Worm (Caenorhabditis elegans) whole organism, L1 larva: ENCODE data around the gene F41F3.3.

Experiments used
- C16A3.4 ChIP-seq: fragments of 150-350 bp; optimal IDR thresholded peaks from 2 replicates; lab custom pipeline; 2014; ENCODE audit warnings: missing biosample characterization, missing genetic modification characterization
- F16B12.6 ChIP-seq: fragments of 150-350 bp; optimal IDR thresholded peaks from 2 replicates; lab custom pipeline; 2014; ENCODE audit warnings: missing biosample characterization, missing genetic modification characterization
- aha-1 ChIP-seq: fragments of 150-350 bp; optimal IDR thresholded peaks from 2 replicates; lab custom pipeline; 2014; ENCODE audit warnings: missing biosample characterization, missing genetic modification characterization
- alr-1 ChIP-seq: fragments of 200-800 bp; sonication (Bioruptor generic); optimal IDR thresholded peaks from 2 replicates; lab custom pipeline; 2018; ENCODE audit warnings: borderline replicate concordance, mild to moderate bottlenecking, missing genetic modification characterization, missing compliant biosample characterization
- blmp-1 ChIP-seq: fragments of 150-350 bp; optimal IDR thresholded peaks from 2 replicates; lab custom pipeline; 2014; ENCODE audit warnings: missing biosample characterization, missing genetic modification characterization
- ceh-82 ChIP-seq, 3 experiments: fragments of 150-350 bp in 1 of 3; sonication (generic microtip) in 2 of 3; optimal IDR thresholded peaks; 2 replicates each; lab custom pipeline; 2014 to 2017; ENCODE audit warnings: missing biosample characterization in 3 of 3, missing genetic modification characterization in 3 of 3
- dpl-1 ChIP-seq, 3 experiments: fragments of 150-350 bp in 2 of 3; sonication (generic microtip) in 1 of 3; optimal IDR thresholded peaks; 2 replicates each; lab custom pipeline; 2014 to 2017; ENCODE audit warnings: missing biosample characterization in 3 of 3, missing genetic modification characterization in 3 of 3, missing genetic modification reagents in 3 of 3
- dsc-1 ChIP-seq: sonication (generic microtip); optimal IDR thresholded peaks from 2 replicates; lab custom pipeline; 2016; ENCODE audit warnings: mild to moderate bottlenecking, missing genetic modification characterization, missing compliant biosample characterization
- elt-2 ChIP-seq: sonication (generic microtip); optimal IDR thresholded peaks from 2 replicates; lab custom pipeline; 2016; ENCODE audit warnings: missing genetic modification characterization, mild to moderate bottlenecking, inconsistent platforms, missing compliant biosample characterization, missing genetic modification reagents
- elt-3 ChIP-seq, 6 experiments: fragments of 150-350 bp in 1 of 6; sonication (generic microtip); optimal IDR thresholded peaks; 2 replicates each; lab custom pipeline; 2017 to 2018; ENCODE audit warnings: missing biosample characterization in 6 of 6, missing genetic modification characterization in 6 of 6, inconsistent platforms in 1 of 6
- ets-5 ChIP-seq: fragments of 200-800 bp; sonication (Bioruptor generic); IDR thresholded peaks from 2 replicates; pipeline ENCODE4 v1.3.6; 2022; ENCODE audit warnings: missing genetic modification characterization, missing compliant biosample characterization
- hpl-2 ChIP-seq: fragments of 150-350 bp; optimal IDR thresholded peaks from 2 replicates; lab custom pipeline; 2014; ENCODE audit warnings: missing biosample characterization, missing genetic modification reagents, missing genetic modification characterization
- irx-1 ChIP-seq: sonication (generic microtip); optimal IDR thresholded peaks from 2 replicates; lab custom pipeline; 2016; ENCODE audit warnings: missing genetic modification characterization, missing compliant biosample characterization
- isw-1 ChIP-seq: fragments of 200-800 bp; sonication (Bioruptor generic); IDR thresholded peaks from 2 replicates; pipeline ENCODE4 v1.3.6; 2022; ENCODE audit warnings: missing genetic modification characterization, missing compliant biosample characterization
- lin-14 ChIP-seq: fragments of 200-800 bp; sonication (Bioruptor generic); optimal IDR thresholded peaks from 2 replicates; lab custom pipeline; 2018; ENCODE audit warnings: mild to moderate bottlenecking, missing genetic modification characterization, moderate library complexity, missing compliant biosample characterization
- lin-35 ChIP-seq, 2 experiments: fragments of 150-350 bp; optimal IDR thresholded peaks; 2 replicates each; lab custom pipeline; 2014; ENCODE audit warnings: missing biosample characterization in 2 of 2, missing genetic modification characterization in 2 of 2, missing genetic modification reagents in 2 of 2
- lin-39 ChIP-seq: fragments of 150-350 bp; optimal IDR thresholded peaks from 2 replicates; lab custom pipeline; 2014; ENCODE audit warnings: missing biosample characterization, missing genetic modification reagents, missing genetic modification characterization
- lir-3 ChIP-seq: sonication (generic microtip); optimal IDR thresholded peaks from 2 replicates; lab custom pipeline; 2016; ENCODE audit warnings: mild to moderate bottlenecking, missing genetic modification characterization, moderate library complexity, missing compliant biosample characterization; ENCODE audit not compliant: poor library complexity
- lsy-2 ChIP-seq, 2 experiments: fragments of 150-350 bp; optimal IDR thresholded peaks; 2 replicates each; lab custom pipeline; 2014; ENCODE audit warnings: missing biosample characterization in 2 of 2, missing genetic modification characterization in 2 of 2
- mab-9 ChIP-seq: fragments of 200-800 bp; sonication (Bioruptor generic); IDR thresholded peaks from 2 replicates; pipeline ENCODE4 v1.3.6; 2022; ENCODE audit warnings: missing genetic modification reagents, missing genetic modification characterization, missing compliant biosample characterization
- mdl-1 ChIP-seq, 2 experiments: fragments of 150-350 bp; optimal IDR thresholded peaks; 2 replicates each; lab custom pipeline; 2014 to 2017; ENCODE audit warnings: missing biosample characterization in 2 of 2, missing genetic modification characterization in 2 of 2, inconsistent platforms in 1 of 2
- mep-1 ChIP-seq: fragments of 150-350 bp; optimal IDR thresholded peaks from 2 replicates; lab custom pipeline; 2014; ENCODE audit warnings: missing biosample characterization, missing genetic modification characterization
- nhr-12 ChIP-seq: sonication (generic microtip); optimal IDR thresholded peaks from 2 replicates; lab custom pipeline; 2017; ENCODE audit warnings: missing biosample characterization, missing genetic modification characterization
- nhr-19 ChIP-seq: fragments of 200-800 bp; sonication (Bioruptor generic); conservative IDR thresholded peaks from 2 replicates; pipeline ENCODE4 v1.3.6; 2022; ENCODE audit warnings: missing genetic modification characterization, missing compliant biosample characterization
- nhr-20 ChIP-seq: sonication (generic microtip); optimal IDR thresholded peaks from 2 replicates; lab custom pipeline; 2016; ENCODE audit warnings: mild to moderate bottlenecking, missing genetic modification characterization, missing compliant biosample characterization
- nhr-237 ChIP-seq: fragments of 150-350 bp; optimal IDR thresholded peaks from 2 replicates; lab custom pipeline; 2014; ENCODE audit warnings: missing biosample characterization, missing genetic modification characterization
- nhr-47 ChIP-seq: sonication (generic microtip); optimal IDR thresholded peaks from 2 replicates; lab custom pipeline; 2016; ENCODE audit warnings: mild to moderate bottlenecking, missing genetic modification characterization, moderate library complexity, missing compliant biosample characterization
- nhr-71 ChIP-seq: sonication (generic microtip); optimal IDR thresholded peaks from 2 replicates; lab custom pipeline; 2016; ENCODE audit warnings: mild to moderate bottlenecking, missing genetic modification characterization, moderate library complexity, missing compliant biosample characterization
- nhr-76 ChIP-seq: sonication (generic microtip); optimal IDR thresholded peaks from 2 replicates; lab custom pipeline; 2017; ENCODE audit warnings: missing biosample characterization, missing genetic modification characterization
- nhr-84 ChIP-seq: sonication (generic microtip); optimal IDR thresholded peaks from 2 replicates; lab custom pipeline; 2017; ENCODE audit warnings: missing biosample characterization, missing genetic modification characterization
- nhr-85 ChIP-seq: sonication (generic microtip); peaks from one replicate; lab custom pipeline; 2016; ENCODE audit warnings: missing genetic modification characterization, inconsistent platforms, missing compliant biosample characterization
- nhr-90 ChIP-seq: sonication (generic microtip); optimal IDR thresholded peaks from 2 replicates; lab custom pipeline; 2016; ENCODE audit warnings: mild to moderate bottlenecking, missing genetic modification characterization, missing compliant biosample characterization; ENCODE audit not compliant: poor library complexity
- pag-3 ChIP-seq: sonication (generic microtip); optimal IDR thresholded peaks from 2 replicates; lab custom pipeline; 2017; ENCODE audit warnings: missing genetic modification characterization, mild to moderate bottlenecking, missing compliant biosample characterization, antibody characterized with exemption, borderline replicate concordance; ENCODE audit not compliant: insufficient read depth
- pax-3 ChIP-seq: fragments of 200-800 bp; sonication (Bioruptor generic); optimal IDR thresholded peaks from 2 replicates; lab custom pipeline; 2018; ENCODE audit warnings: mild to moderate bottlenecking, missing genetic modification characterization, moderate library complexity, missing compliant biosample characterization
- rnt-1 ChIP-seq: sonication (generic microtip); optimal IDR thresholded peaks from 2 replicates; lab custom pipeline; 2016; ENCODE audit warnings: mild to moderate bottlenecking, missing genetic modification characterization, moderate library complexity, missing compliant biosample characterization
- skn-1 ChIP-seq: fragments of 150-350 bp; optimal IDR thresholded peaks from 2 replicates; lab custom pipeline; 2014; ENCODE audit warnings: missing biosample characterization, missing genetic modification characterization
- snpc-4 ChIP-seq: fragments of 150-350 bp; optimal IDR thresholded peaks from 2 replicates; lab custom pipeline; 2014; ENCODE audit warnings: missing biosample characterization, missing genetic modification characterization
- snu-23 ChIP-seq: sonication (generic microtip); optimal IDR thresholded peaks from 2 replicates; lab custom pipeline; 2016; ENCODE audit warnings: missing genetic modification characterization, missing compliant biosample characterization
- sox-4 ChIP-seq: sonication (generic microtip); optimal IDR thresholded peaks from 2 replicates; lab custom pipeline; 2016; ENCODE audit warnings: missing genetic modification characterization, missing compliant biosample characterization
- sup-37 ChIP-seq: fragments of 200-800 bp; sonication (Bioruptor generic); optimal IDR thresholded peaks from 2 replicates; lab custom pipeline; 2018; ENCODE audit warnings: mild to moderate bottlenecking, missing genetic modification characterization, missing compliant biosample characterization
- swsn-7 ChIP-seq: sonication (generic microtip); optimal IDR thresholded peaks from 2 replicates; lab custom pipeline; 2016; ENCODE audit warnings: missing genetic modification characterization, missing compliant biosample characterization
- tbx-2 ChIP-seq: sonication (generic microtip); optimal IDR thresholded peaks from 2 replicates; lab custom pipeline; 2016; ENCODE audit warnings: missing genetic modification characterization, missing compliant biosample characterization
- unc-130 ChIP-seq: fragments of 150-350 bp; optimal IDR thresholded peaks from 2 replicates; lab custom pipeline; 2017; ENCODE audit warnings: missing biosample characterization, missing genetic modification characterization, inconsistent platforms
- unc-30 ChIP-seq: sonication (generic microtip); optimal IDR thresholded peaks from 2 replicates; lab custom pipeline; 2017; ENCODE audit warnings: missing biosample characterization, missing genetic modification characterization
- unc-62 ChIP-seq: fragments of 150-350 bp; optimal IDR thresholded peaks from 2 replicates; lab custom pipeline; 2014; ENCODE audit warnings: missing biosample characterization, missing genetic modification reagents, missing genetic modification characterization
- unc-86 ChIP-seq: sonication (generic microtip); optimal IDR thresholded peaks from 2 replicates; lab custom pipeline; 2016; ENCODE audit warnings: missing genetic modification characterization, missing compliant biosample characterization
- unc-98 ChIP-seq: fragments of 200-800 bp; sonication (Bioruptor generic); IDR thresholded peaks from 2 replicates; pipeline ENCODE4 v1.3.6; 2022; ENCODE audit warnings: missing genetic modification characterization, missing compliant biosample characterization
- zip-4 ChIP-seq: fragments of 200-800 bp; sonication (Bioruptor generic); optimal IDR thresholded peaks from 2 replicates; lab custom pipeline; 2018; ENCODE audit warnings: mild to moderate bottlenecking, missing genetic modification characterization, moderate library complexity, missing compliant biosample characterization
- ztf-11 ChIP-seq, 2 experiments: sonication (generic microtip); optimal IDR thresholded peaks; 2 replicates each; lab custom pipeline; 2016 to 2017; ENCODE audit warnings: missing genetic modification characterization in 2 of 2, missing biosample characterization in 1 of 2, missing compliant biosample characterization in 1 of 2

The F41F3.3 gene

ce11 chrV:4628517-4628930 lies 19.5 kb downstream of the F41F3.3 start, which contains the start of gene pmt-2:
TSS of gene pmt-2 (plus strand) at chrV:4628580.
- TF ChIP-seq unc-62 (GFP tag; lab: Kevin White, UChicago) (no peak), nhr-237 (no peak), snpc-4 (tag; lab: Kevin White, UChicago) (no peak), irx-1 (tag; lab: Kevin White, UChicago) (no peak), alr-1 (no peak), lsy-2 (tag; optimal IDR thresholded peaks at IDR 0.05; lab: Kevin White, UChicago) (peak in 1 of 2 experiments; percentile 29), hpl-2 (no peak), mdl-1 (tag; optimal IDR thresholded peaks at IDR 0.05; lab: Kevin White, UChicago) (no peak), nhr-76 (tag; lab: Kevin White, UChicago) (no peak), nhr-20 (tag; lab: Kevin White, UChicago) (peak; percentile 67), elt-3 (tag; optimal IDR thresholded peaks at IDR 0.05; lab: Kevin White, UChicago) (peak; percentile 9 to 77 (median 52)), sup-37 (GFP tag; lab: Kevin White, UChicago) (no peak), elt-2 (tag; lab: Kevin White, UChicago) (peak; percentile 17), nhr-84 (no peak), pax-3 (tag; lab: Kevin White, UChicago) (no peak), mep-1 (tag; lab: Kevin White, UChicago) (peak; percentile 20), nhr-19 (GFP tag; lab: Robert Waterston, UW) (no peak), nhr-90 (tag; lab: Kevin White, UChicago) (peak; percentile 37), swsn-7 (tag; lab: Kevin White, UChicago) (no peak), ets-5 (GFP tag; lab: Robert Waterston, UW) (no peak), ztf-11 (tag; optimal IDR thresholded peaks at IDR 0.05; lab: Kevin White, UChicago) (no peak), nhr-85 (tag; lab: Kevin White, UChicago) (peak; percentile 95), unc-130 (tag; lab: Kevin White, UChicago) (no peak), nhr-12 (tag; lab: Kevin White, UChicago) (no peak), lin-39 (no peak), mab-9 (no peak), sox-4 (tag; lab: Kevin White, UChicago) (no peak), lir-3 (no peak), aha-1 (no peak), snu-23 (GFP tag; lab: Kevin White, UChicago) (peak; percentile 54), unc-30 (tag; lab: Kevin White, UChicago) (no peak), nhr-71 (peak; percentile 68), tbx-2 (tag; lab: Kevin White, UChicago) (no peak), blmp-1 (tag; lab: Kevin White, UChicago) (peak; percentile 90), F16B12.6 (tag; lab: Kevin White, UChicago) (no peak), C16A3.4 (tag; lab: Kevin White, UChicago) (no peak), ceh-82 (tag; optimal IDR thresholded peaks at IDR 0.05; lab: Kevin White, UChicago) (peak in 1 of 3 experiments; percentile 4), rnt-1 (tag; lab: Kevin White, UChicago) (peak; percentile 1), nhr-47 (tag; lab: Kevin White, UChicago) (peak; percentile 31), dsc-1 (tag; lab: Kevin White, UChicago) (no peak), lin-14 (GFP tag; lab: Kevin White, UChicago) (peak; percentile 79), unc-86 (no peak), pag-3 (tag; lab: Kevin White, UChicago) (no peak), skn-1 (tag; lab: Kevin White, UChicago) (no peak), lin-35 (GFP tag; optimal IDR thresholded peaks at IDR 0.05; lab: Kevin White, UChicago) (peak in 1 of 2 experiments; percentile 5), isw-1 (GFP tag; lab: Robert Waterston, UW) (no peak), zip-4 (GFP tag; lab: Kevin White, UChicago) (no peak), unc-98 (GFP tag; lab: Robert Waterston, UW) (no peak), dpl-1 (GFP tag; optimal IDR thresholded peaks at IDR 0.05; lab: Kevin White, UChicago) (peak in 1 of 3 experiments; percentile 9)
